Fruit fly (Drosophila melanogaster) whole organism, embryonic: ENCODE measurements around the gene CG6023.

Experiments used
- Ada2b ChIP-seq: fragments of 200-800 bp; sonication (Bioruptor generic); IDR thresholded peaks from 2 replicates; pipeline ENCODE4 v1.3.6; 2022; ENCODE audit warnings: missing biosample characterization, missing genetic modification characterization
- C15 ChIP-seq: fragments of 200-800 bp; sonication (Bioruptor generic); IDR thresholded peaks from 3 replicates; pipeline ENCODE4 v1.3.6; 2022; ENCODE audit warnings: missing biosample characterization, missing genetic modification characterization
- CG10321 ChIP-seq: fragments of 200-800 bp; sonication (Bioruptor generic); IDR thresholded peaks from 2 replicates; pipeline ENCODE4 v1.3.6; 2022; ENCODE audit warnings: missing biosample characterization, missing genetic modification characterization
- CG10366 ChIP-seq: fragments of 200-800 bp; sonication (Bioruptor generic); IDR thresholded peaks from 2 replicates; pipeline ENCODE4 v1.3.6; 2022; ENCODE audit warnings: missing biosample characterization, missing genetic modification characterization
- CG12071 ChIP-seq: fragments of 200-800 bp; sonication (Bioruptor generic); optimal IDR thresholded peaks from 3 replicates; lab custom pipeline; 2018; ENCODE audit warnings: missing biosample characterization, mild to moderate bottlenecking, missing genetic modification characterization
- CG12104 ChIP-seq: fragments of 200-800 bp; sonication (Bioruptor generic); optimal IDR thresholded peaks from 3 replicates; lab custom pipeline; 2016; ENCODE audit warnings: missing biosample characterization, missing genetic modification characterization
- CG12219 ChIP-seq: fragments of 200-800 bp; sonication (Bioruptor generic); optimal IDR thresholded peaks from 3 replicates; lab custom pipeline; 2018; ENCODE audit warnings: missing biosample characterization, mild to moderate bottlenecking, missing genetic modification characterization
- CG12769 ChIP-seq: fragments of 200-800 bp; sonication (Bioruptor generic); optimal IDR thresholded peaks from 2 replicates; lab custom pipeline; 2019; ENCODE audit warnings: missing biosample characterization, mild to moderate bottlenecking, missing genetic modification characterization, moderate library complexity
- CG13287 ChIP-seq: fragments of 200-800 bp; sonication (Bioruptor generic); IDR thresholded peaks from 2 replicates; pipeline ENCODE4 v1.3.6; 2022; ENCODE audit warnings: missing biosample characterization, missing genetic modification characterization; ENCODE audit not compliant: partially characterized antibody
- CG15696 ChIP-seq: fragments of 200-800 bp; sonication (Bioruptor generic); optimal IDR thresholded peaks from 2 replicates; lab custom pipeline; 2019; ENCODE audit warnings: missing biosample characterization, mild to moderate bottlenecking, missing genetic modification characterization, moderate library complexity
- CG1602 ChIP-seq: fragments of 200-800 bp; sonication (Bioruptor generic); optimal IDR thresholded peaks from 3 replicates; lab custom pipeline; 2016; ENCODE audit warnings: missing biosample characterization, missing genetic modification characterization
- CG1647 ChIP-seq: fragments of 200-800 bp; sonication (Bioruptor generic); optimal IDR thresholded peaks from 3 replicates; lab custom pipeline; 2016; ENCODE audit warnings: missing biosample characterization, missing genetic modification characterization
- CG17802 ChIP-seq: fragments of 200-800 bp; sonication (Bioruptor generic); optimal IDR thresholded peaks from 2 replicates; lab custom pipeline; 2018; ENCODE audit warnings: missing biosample characterization, mild to moderate bottlenecking, missing genetic modification characterization, moderate library complexity
- CG1832 ChIP-seq: fragments of 200-800 bp; sonication (Bioruptor generic); optimal IDR thresholded peaks from 2 replicates; lab custom pipeline; 2017; ENCODE audit warnings: missing biosample characterization, mild to moderate bottlenecking, missing genetic modification characterization, inconsistent platforms
- CG2116 ChIP-seq: fragments of 200-800 bp; sonication (Bioruptor generic); optimal IDR thresholded peaks from 3 replicates; lab custom pipeline; 2018; ENCODE audit warnings: missing biosample characterization, mild to moderate bottlenecking, missing genetic modification characterization
- CG4854 ChIP-seq: fragments of 200-800 bp; sonication (Bioruptor generic); optimal IDR thresholded peaks from 2 replicates; lab custom pipeline; 2016; ENCODE audit warnings: missing biosample characterization, missing genetic modification characterization, inconsistent platforms
- CG8924 ChIP-seq: fragments of 200-800 bp; optimal IDR thresholded peaks from 3 replicates; lab custom pipeline; 2019; ENCODE audit warnings: missing biosample characterization, mild to moderate bottlenecking, missing genetic modification characterization, moderate library complexity
- CG8944 ChIP-seq: fragments of 200-800 bp; sonication (Bioruptor generic); optimal IDR thresholded peaks from 3 replicates; lab custom pipeline; 2016; ENCODE audit warnings: missing biosample characterization, missing genetic modification characterization
- CG9215 ChIP-seq: fragments of 200-800 bp; sonication (Bioruptor generic); IDR thresholded peaks from 2 replicates; pipeline ENCODE4 v1.3.6; 2022; ENCODE audit warnings: missing biosample characterization, missing genetic modification characterization
- CG9797 ChIP-seq: fragments of 200-800 bp; sonication (Bioruptor generic); optimal IDR thresholded peaks from 3 replicates; lab custom pipeline; 2018; ENCODE audit warnings: missing biosample characterization, mild to moderate bottlenecking, missing genetic modification characterization
- D19A ChIP-seq: fragments of 200-800 bp; optimal IDR thresholded peaks from 3 replicates; lab custom pipeline; 2019; ENCODE audit warnings: missing biosample characterization, mild to moderate bottlenecking, missing genetic modification characterization, moderate library complexity
- Dad ChIP-seq: fragments of 200-800 bp; sonication (Bioruptor generic); optimal IDR thresholded peaks from 3 replicates; lab custom pipeline; 2016; ENCODE audit warnings: missing biosample characterization, missing genetic modification characterization
- Doc2 ChIP-seq: fragments of 200-800 bp; sonication (Bioruptor generic); IDR thresholded peaks from 2 replicates; pipeline ENCODE4 v1.3.6; 2022; ENCODE audit warnings: missing biosample characterization, missing genetic modification characterization
- Dp ChIP-seq: fragments of 200-800 bp; sonication (Bioruptor generic); optimal IDR thresholded peaks from 2 replicates; lab custom pipeline; 2018; ENCODE audit warnings: missing biosample characterization, mild to moderate bottlenecking, missing genetic modification characterization, moderate library complexity
- Drgx ChIP-seq: fragments of 200-800 bp; sonication (Bioruptor generic); IDR thresholded peaks from 2 replicates; pipeline ENCODE4 v1.3.6; 2022; ENCODE audit warnings: missing biosample characterization, missing genetic modification characterization
- ERR ChIP-seq: fragments of 200-800 bp; sonication (Bioruptor generic); optimal IDR thresholded peaks from 2 replicates; lab custom pipeline; 2016; ENCODE audit warnings: missing biosample characterization, missing genetic modification characterization
- HLH4C ChIP-seq: fragments of 200-800 bp; sonication (Bioruptor generic); IDR thresholded peaks from 3 replicates; pipeline ENCODE4 v1.3.6; 2022; ENCODE audit warnings: missing biosample characterization, missing genetic modification characterization; ENCODE audit not compliant: partially characterized antibody
- Myb ChIP-seq: fragments of 200-800 bp; sonication (Bioruptor generic); optimal IDR thresholded peaks from 2 replicates; lab custom pipeline; 2016; ENCODE audit warnings: missing biosample characterization, missing genetic modification characterization
- Nf-YA ChIP-seq: fragments of 200-800 bp; sonication (Bioruptor generic); IDR thresholded peaks from 2 replicates; pipeline ENCODE4 v1.3.6; 2022; ENCODE audit warnings: missing biosample characterization, missing genetic modification characterization
- Vsx1 ChIP-seq: fragments of 200-800 bp; sonication (Bioruptor generic); optimal IDR thresholded peaks from 2 replicates; lab custom pipeline; 2017; ENCODE audit warnings: missing biosample characterization, mild to moderate bottlenecking, missing genetic modification characterization, missing genetic modification reagents
- az2 ChIP-seq: fragments of 200-800 bp; sonication (Bioruptor generic); optimal IDR thresholded peaks from 3 replicates; lab custom pipeline; 2016; ENCODE audit warnings: missing biosample characterization, missing genetic modification characterization
- bbx ChIP-seq: fragments of 200-800 bp; sonication (Bioruptor generic); IDR thresholded peaks from 2 replicates; pipeline ENCODE4 v1.3.6; 2022; ENCODE audit warnings: missing biosample characterization, missing genetic modification characterization; ENCODE audit not compliant: partially characterized antibody
- disco-r ChIP-seq: fragments of 200-800 bp; sonication (Bioruptor generic); optimal IDR thresholded peaks from 2 replicates; lab custom pipeline; 2016; ENCODE audit warnings: missing biosample characterization, missing genetic modification characterization
- dmrt99B ChIP-seq: fragments of 200-800 bp; sonication (Bioruptor generic); optimal IDR thresholded peaks from 2 replicates; lab custom pipeline; 2018; ENCODE audit warnings: missing biosample characterization, mild to moderate bottlenecking, missing genetic modification characterization, moderate library complexity
- dpn ChIP-seq, 2 experiments: fragments of 200-800 bp; sonication (Bioruptor generic); optimal IDR thresholded peaks; 3 replicates each; lab custom pipeline; 2016; ENCODE audit warnings: missing biosample characterization in 2 of 2, missing genetic modification characterization in 2 of 2
- eve ChIP-seq, 2 experiments: fragments of >200 bp; optimal IDR thresholded peaks; 2 replicates each; lab custom pipeline; 2017; ENCODE audit warnings: missing biosample characterization in 2 of 2, missing genetic modification characterization in 2 of 2
- gt ChIP-seq: fragments of 200-800 bp; sonication (Bioruptor generic); IDR thresholded peaks from 2 replicates; pipeline ENCODE4 v1.3.6; 2022; ENCODE audit warnings: missing biosample characterization, missing genetic modification characterization
- ind ChIP-seq: fragments of 200-800 bp; sonication (Bioruptor generic); optimal IDR thresholded peaks from 3 replicates; lab custom pipeline; 2016; ENCODE audit warnings: missing biosample characterization, missing genetic modification characterization
- lbe ChIP-seq: fragments of 200-800 bp; sonication (Bioruptor generic); optimal IDR thresholded peaks from 2 replicates; lab custom pipeline; 2016; ENCODE audit warnings: missing biosample characterization, mild to moderate bottlenecking, missing genetic modification characterization
- lov ChIP-seq, 2 experiments: fragments of 200-800 bp in 1 of 2; fragments of >200 bp in 1 of 2; sonication (Bioruptor generic) in 1 of 2; IDR thresholded peaks in 1 of 2; optimal IDR thresholded peaks in 1 of 2; 2 replicates in 1 of 2; 3 replicates in 1 of 2; pipeline versions ENCODE4 v1.3.6 to Lab custom; 2017 to 2022; ENCODE audit warnings: missing biosample characterization in 1 of 2, missing genetic modification characterization in 1 of 2
- luna ChIP-seq: fragments of 200-800 bp; sonication (Bioruptor generic); optimal IDR thresholded peaks from 2 replicates; lab custom pipeline; 2016; ENCODE audit warnings: missing biosample characterization, missing genetic modification characterization
- peb ChIP-seq: fragments of 200-800 bp; sonication (Bioruptor generic); IDR thresholded peaks from 2 replicates; pipeline ENCODE4 v1.3.6; 2022; ENCODE audit warnings: missing biosample characterization, missing genetic modification characterization
- phol ChIP-seq: fragments of 200-800 bp; sonication (Bioruptor generic); optimal IDR thresholded peaks from 3 replicates; lab custom pipeline; 2018; ENCODE audit warnings: missing biosample characterization, mild to moderate bottlenecking, missing genetic modification characterization, moderate library complexity
- pros ChIP-seq: fragments of 200-800 bp; sonication (Bioruptor generic); optimal IDR thresholded peaks from 3 replicates; lab custom pipeline; 2019; ENCODE audit warnings: missing biosample characterization, mild to moderate bottlenecking, missing genetic modification characterization, moderate library complexity
- sens ChIP-seq: fragments of 200-800 bp; sonication (Bioruptor generic); peaks from one replicate; lab custom pipeline; 2016; ENCODE audit warnings: missing biosample characterization, missing genetic modification characterization
- sqz ChIP-seq: fragments of 200-800 bp; sonication (Bioruptor generic); optimal IDR thresholded peaks from 3 replicates; lab custom pipeline; 2018; ENCODE audit warnings: missing biosample characterization, mild to moderate bottlenecking, missing genetic modification characterization
- sug ChIP-seq: fragments of 200-800 bp; optimal IDR thresholded peaks from 2 replicates; lab custom pipeline; 2019; ENCODE audit warnings: missing biosample characterization, mild to moderate bottlenecking, missing genetic modification characterization, moderate library complexity
- tap ChIP-seq: fragments of 200-800 bp; optimal IDR thresholded peaks from 3 replicates; lab custom pipeline; 2019; ENCODE audit warnings: missing biosample characterization, mild to moderate bottlenecking, missing genetic modification characterization, moderate library complexity
- trem ChIP-seq: fragments of 200-800 bp; optimal IDR thresholded peaks from 3 replicates; lab custom pipeline; 2019; ENCODE audit warnings: missing biosample characterization, mild to moderate bottlenecking, missing genetic modification characterization, moderate library complexity
- ttk ChIP-seq: fragments of 200-800 bp; sonication (Bioruptor generic); IDR thresholded peaks from 2 replicates; pipeline ENCODE4 v2.1.2; 2022; ENCODE audit warnings: missing biosample characterization, missing genetic modification characterization
- unpg ChIP-seq: fragments of 200-800 bp; sonication (Bioruptor generic); optimal IDR thresholded peaks from 3 replicates; lab custom pipeline; 2018; ENCODE audit warnings: missing biosample characterization, mild to moderate bottlenecking, missing genetic modification characterization, moderate library complexity
- vfl ChIP-seq: fragments of 200-800 bp; sonication (Bioruptor generic); optimal IDR thresholded peaks from 2 replicates; lab custom pipeline; 2016; ENCODE audit warnings: missing biosample characterization, missing genetic modification characterization

Gene CG6023

DNA sequence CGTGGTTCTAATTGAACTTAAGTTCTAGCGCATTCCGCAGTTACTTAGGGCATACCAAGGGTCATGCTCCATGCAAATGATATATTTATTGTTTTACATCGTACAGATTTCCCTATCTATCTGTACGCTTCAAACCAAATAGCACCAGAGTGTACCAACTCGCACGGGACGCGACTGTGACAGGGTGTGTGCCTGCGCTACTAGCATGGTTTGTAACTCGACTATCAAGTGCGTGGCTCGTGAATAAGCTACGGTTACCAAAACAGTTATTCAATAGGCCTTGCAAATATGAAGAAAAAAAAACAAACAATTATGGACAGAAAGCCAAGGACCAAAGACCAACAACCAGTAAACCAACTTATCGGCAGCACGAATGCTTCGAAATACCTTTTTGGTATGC lies 365 bp upstream of the CG6023 start (continued):
- TF ChIP-seq Doc2 (GFP tag; lab: Robert Waterston, UW) (no peak), CG1647 (GFP tag; lab: Kevin White, UChicago) (no peak), Nf-YA (GFP tag; lab: Robert Waterston, UW) (no peak), lov (optimal IDR thresholded peaks at IDR 0.05; lab: Kevin White, UChicago) (no peak), lov (GFP tag; IDR thresholded peaks at IDR 0.05; lab: Robert Waterston, UW) (no peak), eve (GFP tag; optimal IDR thresholded peaks at IDR 0.05; lab: Kevin White, UChicago) (no peak), CG2116 (no peak), CG13287 (GFP tag; lab: Robert Waterston, UW) (no peak), luna (GFP tag; lab: Kevin White, UChicago) (no peak), dmrt99B (tag; lab: Kevin White, UChicago) (no peak), C15 (no peak), vfl (GFP tag; lab: Kevin White, UChicago) (no peak), sens (GFP tag; lab: Kevin White, UChicago) (peak; percentile 29), Ada2b (GFP tag; lab: Robert Waterston, UW) (0 out of 2 replicates have a peak, but pooled peaks have one; percentile 15), D19A (tag; lab: Kevin White, UChicago) (no peak), ERR (GFP tag; lab: Kevin White, UChicago) (no peak), CG8924 (tag; lab: Kevin White, UChicago) (no peak), Dp (GFP tag; lab: Kevin White, UChicago) (no peak), CG1602 (GFP tag; lab: Kevin White, UChicago) (no peak), gt (GFP tag; lab: Robert Waterston, UW) (no peak), HLH4C (GFP tag; lab: Robert Waterston, UW) (no peak), CG9215 (GFP tag; lab: Robert Waterston, UW) (no peak), CG12769 (no peak), CG12071 (GFP tag; lab: Kevin White, UChicago) (no peak), CG10321 (GFP tag; lab: Robert Waterston, UW) (no peak), tap (tag; lab: Kevin White, UChicago) (no peak), CG9797 (GFP tag; lab: Kevin White, UChicago) (no peak), unpg (GFP tag; lab: Kevin White, UChicago) (no peak), CG12104 (GFP tag; lab: Kevin White, UChicago) (no peak), peb (GFP tag; lab: Robert Waterston, UW) (no peak), Vsx1 (GFP tag; lab: Kevin White, UChicago) (no peak), lbe (no peak), CG8944 (GFP tag; lab: Kevin White, UChicago) (no peak), sug (tag; lab: Kevin White, UChicago) (no peak), trem (tag; lab: Kevin White, UChicago) (no peak), pros (GFP tag; lab: Kevin White, UChicago) (no peak), CG12219 (GFP tag; lab: Kevin White, UChicago) (no peak), CG4854 (GFP tag; lab: Kevin White, UChicago) (no peak), Dad (GFP tag; lab: Kevin White, UChicago) (no peak), sqz (GFP tag; lab: Kevin White, UChicago) (no peak), phol (tag; lab: Kevin White, UChicago) (no peak), ind (no peak), bbx (no peak), az2 (GFP tag; lab: Kevin White, UChicago) (no peak), dpn (GFP tag; optimal IDR thresholded peaks at IDR 0.05; lab: Kevin White, UChicago) (peak in 1 of 2 experiments; percentile 16), CG17802 (tag; lab: Kevin White, UChicago) (no peak), CG1832 (GFP tag; lab: Kevin White, UChicago) (no peak), CG15696 (tag; lab: Kevin White, UChicago) (no peak), disco-r (no peak), Drgx (no peak), ttk (GFP tag; lab: Robert Waterston, UW) (no peak), CG10366 (GFP tag; lab: Robert Waterston, UW) (peak; percentile 23; the same call in 1 of the 2 replicates), Myb (GFP tag; lab: Kevin White, UChicago) (peak; percentile 3)
